Worm (Caenorhabditis elegans) whole organism, L4 larva: ENCODE measurements around the gene D1005.10.

Source experiments
- F37D6.2 ChIP-seq: sonication (generic microtip); optimal IDR thresholded peaks from 2 replicates; lab custom pipeline; 2016; ENCODE audit warnings: mild to moderate bottlenecking, missing genetic modification characterization, missing compliant biosample characterization
- unc-130 ChIP-seq: sonication (generic microtip); optimal IDR thresholded peaks from 2 replicates; lab custom pipeline; 2016; ENCODE audit warnings: missing genetic modification reagents, missing genetic modification characterization, missing compliant biosample characterization
- unc-39 ChIP-seq: sonication (generic microtip); optimal IDR thresholded peaks from 2 replicates; lab custom pipeline; 2017; ENCODE audit warnings: missing biosample characterization, missing genetic modification characterization
- unc-62 ChIP-seq, 3 experiments: fragments of 150-350 bp in 1 of 3; sonication (generic microtip); optimal IDR thresholded peaks in 2 of 3; peaks in 1 of 3; 1 replicate in 1 of 3; 2 replicates in 2 of 3; lab custom pipeline; 2014 to 2017; ENCODE audit warnings: missing biosample characterization in 3 of 3, missing genetic modification characterization in 3 of 3, missing genetic modification reagents in 3 of 3, missing genotype in 1 of 3
- ztf-11 ChIP-seq: fragments of 150-350 bp; optimal IDR thresholded peaks from 2 replicates; lab custom pipeline; 2014; ENCODE audit warnings: missing biosample characterization, missing genetic modification characterization

DNA sequence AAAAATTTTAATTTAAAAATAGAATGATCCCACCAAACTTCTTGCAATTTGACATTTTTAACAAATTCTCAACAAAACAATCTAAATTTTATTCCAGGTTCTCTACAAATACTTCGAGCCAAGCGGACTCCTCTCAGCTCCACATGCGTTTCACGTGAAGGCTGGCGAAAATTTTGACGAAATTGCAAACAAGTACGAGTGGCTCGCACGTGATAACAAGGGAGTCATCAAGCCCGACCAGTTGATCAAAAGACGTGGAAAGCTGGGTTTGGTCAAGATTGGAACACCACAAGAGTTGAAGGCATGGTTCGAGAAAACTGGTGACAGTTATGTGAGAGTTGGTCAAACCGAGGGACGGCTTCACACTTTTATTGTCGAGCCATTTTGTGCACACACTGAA is 6.3 kb downstream of the D1005.10 start:
- no peak for TF ChIP-seq ztf-11 (tag; lab: Kevin White, UChicago)
- TF ChIP-seq unc-130 (GFP tag; lab: Kevin White, UChicago) = no peak
- no peak for TF ChIP-seq unc-39 (tag; lab: Kevin White, UChicago)
- TF ChIP-seq F37D6.2 (tag; lab: Kevin White, UChicago) = no peak
- peak in 1 of 2 experiments; percentile 70 for TF ChIP-seq unc-62 (GFP tag; optimal IDR thresholded peaks at IDR 0.05 in 1 of 2; lab: Kevin White, UChicago)
- no peak for TF ChIP-seq unc-62 (tag; optimal IDR thresholded peaks at IDR 0.05; lab: Kevin White, UChicago)
